Worm (Caenorhabditis elegans) whole organism, midembryonic: ENCODE measurements around the gene thn-1.

Source experiments
- cog-1 ChIP-seq: sonication (generic microtip); optimal IDR thresholded peaks from 2 replicates; lab custom pipeline; 2016; ENCODE audit warnings: missing genetic modification characterization, missing compliant biosample characterization
- flt-1 ChIP-seq: fragments of 200-800 bp; sonication (Bioruptor generic); IDR thresholded peaks from 2 replicates; pipeline ENCODE4 v1.3.6; 2022; ENCODE audit warnings: missing genetic modification characterization, missing compliant biosample characterization
- klf-2 ChIP-seq: fragments of 200-800 bp; sonication (Bioruptor generic); conservative IDR thresholded peaks from 2 replicates; pipeline ENCODE4 v1.3.6; 2022; ENCODE audit warnings: missing genetic modification reagents, missing genetic modification characterization, missing compliant biosample characterization
- med-1 ChIP-seq: sonication (generic microtip); optimal IDR thresholded peaks from 2 replicates; lab custom pipeline; 2017; ENCODE audit warnings: missing genetic modification characterization, mild to moderate bottlenecking, missing compliant biosample characterization, antibody characterized with exemption, missing genetic modification reagents; ENCODE audit not compliant: insufficient read depth
- ref-1 ChIP-seq: fragments of 200-800 bp; sonication (Bioruptor generic); conservative IDR thresholded peaks from 2 replicates; pipeline ENCODE4 v1.3.6; 2022; ENCODE audit warnings: missing genetic modification reagents, missing genetic modification characterization, missing compliant biosample characterization
- tab-1 ChIP-seq: fragments of 200-800 bp; sonication (Bioruptor generic); IDR thresholded peaks from 2 replicates; pipeline ENCODE4 v1.3.6; 2022; ENCODE audit warnings: missing genetic modification characterization, missing compliant biosample characterization
- ztf-23 ChIP-seq: fragments of 200-800 bp; sonication (Bioruptor generic); IDR thresholded peaks from 2 replicates; pipeline ENCODE4 v1.3.6; 2022; ENCODE audit warnings: missing genetic modification reagents, missing genetic modification characterization, missing compliant biosample characterization

DNA sequence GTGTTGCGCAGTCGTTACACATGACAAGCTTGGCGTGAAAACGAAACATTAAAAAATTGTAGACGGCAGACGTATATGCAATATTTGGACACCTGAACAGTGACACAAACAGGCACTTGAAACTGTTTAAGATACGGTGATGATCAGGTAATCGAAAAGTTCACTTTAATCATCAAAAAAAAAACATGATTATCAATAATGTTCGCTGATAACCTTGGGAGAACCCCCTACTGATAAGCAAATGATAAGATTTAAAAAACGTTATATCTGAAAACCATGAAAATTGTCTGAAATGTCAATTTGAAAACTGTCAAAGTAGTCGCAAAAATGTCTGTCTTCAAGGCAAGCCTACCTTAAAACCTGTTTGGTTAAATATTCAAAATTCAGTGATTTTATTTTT, 20.1 kb downstream of the thn-1 start:
- no peak for TF ChIP-seq klf-2 (GFP tag; lab: Robert Waterston, UW)
- no peak for TF ChIP-seq ztf-23 (GFP tag; lab: Robert Waterston, UW)
- no peak for TF ChIP-seq cog-1
- TF ChIP-seq flt-1 (GFP tag; lab: Robert Waterston, UW), result no peak
- no peak for TF ChIP-seq tab-1 (GFP tag; lab: Robert Waterston, UW)
- TF ChIP-seq ref-1 (GFP tag; lab: Robert Waterston, UW), result no peak
- TF ChIP-seq med-1, result no peak
